Worm (Caenorhabditis elegans) whole organism, mixed stage, embryonic: ENCODE measurements around the gene F52E1.14.

Experiments used
- M03D4.4 ChIP-seq: sonication (generic microtip); optimal IDR thresholded peaks from 2 replicates; lab custom pipeline; 2017; ENCODE audit warnings: mild to moderate bottlenecking, missing genetic modification characterization, missing compliant biosample characterization
- ceh-39 ChIP-seq: fragments of 150-350 bp; optimal IDR thresholded peaks from 2 replicates; lab custom pipeline; 2014; ENCODE audit warnings: missing biosample characterization, missing genetic modification characterization
- ceh-43 ChIP-seq: fragments of 200-800 bp; sonication (Bioruptor generic); optimal IDR thresholded peaks from 2 replicates; lab custom pipeline; 2018; ENCODE audit warnings: mild to moderate bottlenecking, missing genetic modification characterization, moderate library complexity, missing compliant biosample characterization
- ceh-83 ChIP-seq: fragments of 200-800 bp; sonication (Bioruptor generic); optimal IDR thresholded peaks from 2 replicates; lab custom pipeline; 2018; ENCODE audit warnings: mild to moderate bottlenecking, missing genetic modification characterization, missing compliant biosample characterization
- ces-1 ChIP-seq: fragments of 150-350 bp; optimal IDR thresholded peaks from 2 replicates; lab custom pipeline; 2014; ENCODE audit warnings: missing biosample characterization, missing genetic modification reagents, missing genetic modification characterization
- cnd-1 ChIP-seq: fragments of 200-800 bp; sonication (Bioruptor generic); optimal IDR thresholded peaks from 2 replicates; lab custom pipeline; 2018; ENCODE audit warnings: mild to moderate bottlenecking, missing genetic modification characterization, missing compliant biosample characterization
- drap-1 ChIP-seq: fragments of 200-800 bp; sonication (Bioruptor generic); optimal IDR thresholded peaks from 3 replicates; lab custom pipeline; 2018; ENCODE audit warnings: mild to moderate bottlenecking, missing genetic modification characterization, missing compliant biosample characterization
- elt-1 ChIP-seq: sonication (generic microtip); optimal IDR thresholded peaks from 2 replicates; lab custom pipeline; 2017; ENCODE audit warnings: missing genetic modification characterization, mild to moderate bottlenecking, missing compliant biosample characterization, antibody characterized with exemption, moderate library complexity, borderline replicate concordance; ENCODE audit not compliant: insufficient read depth
- elt-3 ChIP-seq: fragments of 150-350 bp; optimal IDR thresholded peaks from 2 replicates; lab custom pipeline; 2014; ENCODE audit warnings: missing biosample characterization, missing genetic modification characterization
- ham-2 ChIP-seq: fragments of 200-800 bp; sonication (Bioruptor generic); optimal IDR thresholded peaks from 2 replicates; lab custom pipeline; 2018; ENCODE audit warnings: mild to moderate bottlenecking, missing genetic modification characterization, missing compliant biosample characterization
- hlh-1 ChIP-seq: fragments of 150-350 bp; optimal IDR thresholded peaks from 2 replicates; lab custom pipeline; 2014; ENCODE audit warnings: missing biosample characterization, missing genetic modification reagents, missing genetic modification characterization
- lin-13 ChIP-seq: fragments of 150-350 bp; optimal IDR thresholded peaks from 2 replicates; lab custom pipeline; 2014; ENCODE audit warnings: missing biosample characterization, missing genetic modification characterization
- lsy-2 ChIP-seq: fragments of 150-350 bp; optimal IDR thresholded peaks from 2 replicates; lab custom pipeline; 2014; ENCODE audit warnings: missing biosample characterization, missing genetic modification characterization
- mep-1 ChIP-seq: fragments of 150-350 bp; optimal IDR thresholded peaks from 2 replicates; lab custom pipeline; 2017; ENCODE audit warnings: missing biosample characterization, missing genetic modification reagents, missing genetic modification characterization, inconsistent platforms
- nhr-12 ChIP-seq: fragments of 150-350 bp; optimal IDR thresholded peaks from 2 replicates; lab custom pipeline; 2014; ENCODE audit warnings: missing biosample characterization, missing genetic modification characterization
- nhr-2 ChIP-seq: fragments of 150-350 bp; optimal IDR thresholded peaks from 2 replicates; lab custom pipeline; 2014; ENCODE audit warnings: missing biosample characterization, missing genetic modification characterization
- pha-4 ChIP-seq: fragments of 150-350 bp; optimal IDR thresholded peaks from 2 replicates; lab custom pipeline; 2018; ENCODE audit warnings: missing biosample characterization, missing genetic modification reagents, missing genetic modification characterization
- sem-2 ChIP-seq: fragments of 200-800 bp; sonication (Bioruptor generic); optimal IDR thresholded peaks from 2 replicates; lab custom pipeline; 2018; ENCODE audit warnings: mild to moderate bottlenecking, missing genetic modification characterization, missing compliant biosample characterization
- snpc-4 ChIP-seq: fragments of 150-350 bp; optimal IDR thresholded peaks from 2 replicates; lab custom pipeline; 2014; ENCODE audit warnings: missing biosample characterization, missing genetic modification characterization
- unc-120 ChIP-seq: sonication (generic microtip); optimal IDR thresholded peaks from 2 replicates; lab custom pipeline; 2017; ENCODE audit warnings: missing genetic modification characterization, missing compliant biosample characterization; ENCODE audit not compliant: poor library complexity, severe bottlenecking
- unc-39 ChIP-seq: fragments of 150-350 bp; optimal IDR thresholded peaks from 2 replicates; lab custom pipeline; 2014; ENCODE audit warnings: missing biosample characterization, missing genetic modification characterization
- unc-62 ChIP-seq: fragments of 150-350 bp; optimal IDR thresholded peaks from 2 replicates; lab custom pipeline; 2014; ENCODE audit warnings: missing biosample characterization, missing genetic modification reagents, missing genetic modification characterization
- zip-8 ChIP-seq: fragments of 150-350 bp; optimal IDR thresholded peaks from 2 replicates; lab custom pipeline; 2014; ENCODE audit warnings: missing biosample characterization, missing genetic modification characterization
- ztf-11 ChIP-seq: fragments of 150-350 bp; optimal IDR thresholded peaks from 2 replicates; lab custom pipeline; 2014; ENCODE audit warnings: missing biosample characterization, missing genetic modification characterization

The F52E1.14 gene

ce11 chrV:8426210-8426609, 42.5 kb downstream of the F52E1.14 start:
- TF ChIP-seq ztf-11 (tag; lab: Kevin White, UChicago) (no peak), pha-4 (tag; lab: Kevin White, UChicago) (peak; percentile 5), unc-120 (no peak), ces-1 (GFP tag; lab: Kevin White, UChicago) (peak; percentile 56), snpc-4 (tag; lab: Kevin White, UChicago) (no peak)

- TF ChIP-seq elt-3 (tag; lab: Kevin White, UChicago) (no peak), pha-4 (tag; lab: Kevin White, UChicago) (no peak), unc-62 (no peak), lin-13 (no peak), M03D4.4 (tag; lab: Kevin White, UChicago) (no peak), ztf-11 (tag; lab: Kevin White, UChicago) (no peak), unc-39 (tag; lab: Kevin White, UChicago) (no peak), cnd-1 (tag; lab: Kevin White, UChicago) (no peak)
These were observed 43.2 kb downstream of the F52E1.14 start for ce11 chrV:8426741-8427457.

ce11 chrV:8428585-8429414, 45.1 kb downstream of the F52E1.14 start:
- TF ChIP-seq elt-1 (tag; lab: Kevin White, UChicago) (no peak), hlh-1 (tag; lab: Kevin White, UChicago) (no peak), unc-120 (peak; percentile 2), cnd-1 (tag; lab: Kevin White, UChicago) (no peak), nhr-2 (tag; lab: Kevin White, UChicago) (no peak), sem-2 (GFP tag; lab: Kevin White, UChicago) (no peak), ces-1 (GFP tag; lab: Kevin White, UChicago) (peak; percentile 78), lsy-2 (peak; percentile 3), M03D4.4 (tag; lab: Kevin White, UChicago) (no peak), unc-39 (tag; lab: Kevin White, UChicago) (no peak), mep-1 (no peak), drap-1 (GFP tag; lab: Kevin White, UChicago) (no peak), ceh-39 (tag; lab: Kevin White, UChicago) (no peak), nhr-12 (tag; lab: Kevin White, UChicago) (no peak), zip-8 (no peak), ham-2 (GFP tag; lab: Kevin White, UChicago) (no peak)

- TF ChIP-seq cnd-1 (tag; lab: Kevin White, UChicago) (no peak), ceh-83 (GFP tag; lab: Kevin White, UChicago) (no peak), ham-2 (GFP tag; lab: Kevin White, UChicago) (no peak), elt-1 (tag; lab: Kevin White, UChicago) (no peak), ceh-43 (GFP tag; lab: Kevin White, UChicago) (no peak), unc-62 (no peak), ceh-39 (tag; lab: Kevin White, UChicago) (no peak)
These were observed 50.7 kb downstream of the F52E1.14 start for ce11 chrV:8434400-8434827.
